Worm (Caenorhabditis elegans) whole organism, L4 larva: ENCODE data around the gene C14B9.10.

Experiments
- hlh-30 ChIP-seq: sonication (generic microtip); optimal IDR thresholded peaks from 2 replicates; lab custom pipeline; 2017; ENCODE audit warnings: antibody characterized with exemption, mild to moderate bottlenecking, missing genetic modification characterization, missing compliant biosample characterization; ENCODE audit not compliant: insufficient read depth
- unc-130 ChIP-seq: sonication (generic microtip); optimal IDR thresholded peaks from 2 replicates; lab custom pipeline; 2016; ENCODE audit warnings: missing genetic modification reagents, missing genetic modification characterization, missing compliant biosample characterization

- no peak for TF ChIP-seq hlh-30 (tag; lab: Kevin White, UChicago)
- TF ChIP-seq unc-130 (GFP tag; lab: Kevin White, UChicago), result no peak
Measured at ce11 chrIII:8161238-8161637, 30.6 kb downstream of the C14B9.10 start, which contains the start of gene inpp-5K.
